Fruit fly (Drosophila melanogaster): ENCODE results near the gene r2d2.

The r2d2 gene

DNA sequence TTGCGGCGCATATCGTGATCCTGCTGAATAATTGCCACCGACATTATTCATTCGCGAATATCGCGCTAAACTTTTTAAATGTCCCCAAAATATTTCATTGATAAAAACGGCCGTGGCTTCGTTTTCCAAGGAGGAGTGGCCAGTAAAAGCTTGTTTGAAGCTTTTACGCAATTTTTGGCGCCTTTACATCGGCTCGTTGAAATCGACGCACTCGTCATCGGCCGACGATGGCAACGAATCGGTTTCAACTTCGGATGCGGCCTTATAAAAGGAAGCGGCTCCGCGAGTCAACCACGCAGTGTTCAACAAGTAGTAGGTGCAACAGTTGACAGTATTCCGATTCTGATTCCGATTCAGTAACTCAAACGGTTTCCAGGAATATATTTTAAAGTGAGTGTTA is 32.6 kb upstream of the r2d2 start, which contains the start of gene CG7191:
Gene CG7191, plus strand, starts transcription at position 301 of the 400 bp plus-strand sequence.
- TF ChIP-seq Ets98B (GFP tag; IDR thresholded peaks at IDR 0.05): no peak
- TF ChIP-seq CG4496 (GFP tag; IDR thresholded peaks at IDR 0.05): no peak
- TF ChIP-seq CG32121 (GFP tag; IDR thresholded peaks at IDR 0.05): no peak
- TF ChIP-seq rn (GFP tag; IDR thresholded peaks at IDR 0.05): no peak
- no peak for TF ChIP-seq D1 (tag; optimal IDR thresholded peaks at IDR 0.05)
- no peak for TF ChIP-seq CG13204 (GFP tag; optimal IDR thresholded peaks at IDR 0.05)
- TF ChIP-seq CG12605 (GFP tag; IDR thresholded peaks at IDR 0.05): no peak
- TF ChIP-seq CG14655 (GFP tag; optimal IDR thresholded peaks at IDR 0.05): no peak
- no peak for TF ChIP-seq fd96Ca (GFP tag; IDR thresholded peaks at IDR 0.05)

DNA sequence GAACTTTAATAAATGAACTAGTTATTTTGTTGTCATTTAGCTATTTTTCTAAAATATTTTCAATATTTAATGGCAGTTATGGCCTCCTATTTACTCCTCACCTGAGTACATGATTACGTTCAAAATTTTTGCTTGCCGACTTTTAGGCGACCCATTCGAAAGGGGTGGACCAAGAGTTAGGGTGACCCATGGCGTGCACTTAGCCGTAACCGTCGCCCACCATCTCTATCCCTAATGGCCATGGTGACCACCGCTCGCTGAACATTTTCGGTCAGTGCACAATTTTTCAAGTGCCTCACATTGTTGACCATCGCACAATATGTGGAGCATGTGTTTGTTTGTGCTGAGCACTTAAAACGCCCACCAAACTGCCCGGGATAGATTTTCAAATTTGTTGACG is 28.1 kb upstream of the r2d2 start:
- peak; percentile 81 for TF ChIP-seq CG8159 (tag; optimal IDR thresholded peaks at IDR 0.05)
- no peak for TF ChIP-seq CG13204 (GFP tag; optimal IDR thresholded peaks at IDR 0.05)
- no peak for TF ChIP-seq CG12605 (GFP tag; IDR thresholded peaks at IDR 0.05)
- no peak for TF ChIP-seq CG34367 (tag; optimal IDR thresholded peaks at IDR 0.05)

DNA sequence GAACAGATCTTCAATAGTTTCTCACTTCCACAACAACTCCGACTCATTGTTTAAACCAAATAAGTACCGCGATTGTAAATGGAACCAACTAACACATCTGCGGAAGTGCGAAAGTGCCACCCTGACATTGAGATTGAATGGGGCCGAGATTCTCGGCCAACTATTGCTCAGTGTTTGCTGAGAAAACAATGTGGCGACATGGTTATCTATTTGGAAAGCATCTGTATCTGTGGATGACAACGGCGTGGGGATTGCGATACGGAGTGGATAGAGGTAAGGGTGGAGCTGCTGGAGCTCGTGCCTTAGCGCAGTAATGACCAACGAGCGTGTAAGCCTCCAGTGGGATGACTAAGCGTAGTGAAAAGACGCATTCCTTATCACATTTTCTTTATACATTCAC is 24.7 kb upstream of the r2d2 start:
- no peak for TF ChIP-seq D1 (tag; optimal IDR thresholded peaks at IDR 0.05)
- TF ChIP-seq CG9948 (tag; optimal IDR thresholded peaks at IDR 0.05): no peak
- TF ChIP-seq CG32121 (GFP tag; IDR thresholded peaks at IDR 0.05): no peak
- TF ChIP-seq CG14655 (GFP tag; optimal IDR thresholded peaks at IDR 0.05): no peak
- no peak for TF ChIP-seq CG10348 (GFP tag; IDR thresholded peaks at IDR 0.05)
- no peak for TF ChIP-seq CG4496 (GFP tag; IDR thresholded peaks at IDR 0.05)
- TF ChIP-seq CG15710 (tag; optimal IDR thresholded peaks at IDR 0.05): no peak
- no peak for TF ChIP-seq gl (tag; optimal IDR thresholded peaks at IDR 0.05)
- TF ChIP-seq CG8159 (tag; optimal IDR thresholded peaks at IDR 0.05): no peak
- TF ChIP-seq CG13204 (GFP tag; optimal IDR thresholded peaks at IDR 0.05): no peak
- no peak for TF ChIP-seq CG8301 (tag; optimal IDR thresholded peaks at IDR 0.05)
- TF ChIP-seq EcR (GFP tag; optimal IDR thresholded peaks at IDR 0.05): no peak
- TF ChIP-seq Ets98B (GFP tag; IDR thresholded peaks at IDR 0.05): no peak
- TF ChIP-seq fd96Ca (GFP tag; IDR thresholded peaks at IDR 0.05): no peak
- TF ChIP-seq Pif1A (GFP tag; optimal IDR thresholded peaks at IDR 0.05): no peak

DNA sequence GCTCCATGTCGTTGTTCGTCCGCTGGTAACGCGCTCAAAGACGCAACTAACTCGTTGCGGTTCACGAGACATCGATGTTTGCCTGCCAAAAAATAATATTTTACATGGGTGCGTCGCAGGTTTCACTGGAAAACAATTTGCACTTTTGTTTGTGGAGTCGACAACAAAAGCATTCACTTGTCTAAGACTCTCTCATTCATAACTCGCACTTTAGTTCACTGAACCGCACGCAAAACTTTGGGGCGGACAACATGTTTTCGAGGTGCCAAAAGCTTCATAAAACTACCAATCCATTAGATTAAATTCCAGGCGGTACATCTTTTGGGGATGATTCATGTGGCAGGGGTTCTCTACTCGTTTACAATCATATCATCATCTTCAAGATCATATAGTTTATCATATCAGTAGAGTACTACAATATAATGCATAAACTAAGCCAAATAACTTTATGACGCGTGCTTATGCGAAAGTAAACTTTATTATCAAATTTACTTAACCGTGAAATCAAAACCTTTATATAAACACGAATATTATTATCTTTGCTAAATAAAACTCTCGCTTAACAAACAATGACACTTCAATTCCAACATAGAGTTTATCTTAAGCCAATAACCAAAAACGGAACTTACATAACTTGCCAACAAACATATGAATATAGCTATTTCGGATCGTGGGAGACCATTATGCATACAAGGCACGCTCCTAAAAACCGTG is 21.8 kb upstream of the r2d2 start, which contains the start of gene CG7179:
Gene CG7179, minus strand, starts transcription at position 51 of the 714 bp plus-strand sequence.
- no peak for TF ChIP-seq CG12605 (GFP tag; IDR thresholded peaks at IDR 0.05)
- TF ChIP-seq Pif1A (GFP tag; optimal IDR thresholded peaks at IDR 0.05): no peak
- TF ChIP-seq CG32121 (GFP tag; IDR thresholded peaks at IDR 0.05): no peak
- TF ChIP-seq CG10348 (GFP tag; IDR thresholded peaks at IDR 0.05): no peak
- TF ChIP-seq CG15710 (tag; optimal IDR thresholded peaks at IDR 0.05): no peak
- TF ChIP-seq CG13204 (GFP tag; optimal IDR thresholded peaks at IDR 0.05): no peak
- TF ChIP-seq CG4496 (GFP tag; IDR thresholded peaks at IDR 0.05): no peak
- no peak for TF ChIP-seq gl (tag; optimal IDR thresholded peaks at IDR 0.05)
- TF ChIP-seq D1 (tag; optimal IDR thresholded peaks at IDR 0.05): no peak
- no peak for TF ChIP-seq EcR (GFP tag; optimal IDR thresholded peaks at IDR 0.05)
- TF ChIP-seq CG8159 (tag; optimal IDR thresholded peaks at IDR 0.05): no peak
- TF ChIP-seq Pif1B (GFP tag; optimal IDR thresholded peaks at IDR 0.05): no peak
- TF ChIP-seq Snoo (tag; optimal IDR thresholded peaks at IDR 0.05): no peak
- no peak for TF ChIP-seq CG17806 (tag; optimal IDR thresholded peaks at IDR 0.05)
- TF ChIP-seq fd96Ca (GFP tag; IDR thresholded peaks at IDR 0.05): no peak
- no peak for TF ChIP-seq CG34367 (tag; optimal IDR thresholded peaks at IDR 0.05)
- TF ChIP-seq rn (GFP tag; IDR thresholded peaks at IDR 0.05): no peak

DNA sequence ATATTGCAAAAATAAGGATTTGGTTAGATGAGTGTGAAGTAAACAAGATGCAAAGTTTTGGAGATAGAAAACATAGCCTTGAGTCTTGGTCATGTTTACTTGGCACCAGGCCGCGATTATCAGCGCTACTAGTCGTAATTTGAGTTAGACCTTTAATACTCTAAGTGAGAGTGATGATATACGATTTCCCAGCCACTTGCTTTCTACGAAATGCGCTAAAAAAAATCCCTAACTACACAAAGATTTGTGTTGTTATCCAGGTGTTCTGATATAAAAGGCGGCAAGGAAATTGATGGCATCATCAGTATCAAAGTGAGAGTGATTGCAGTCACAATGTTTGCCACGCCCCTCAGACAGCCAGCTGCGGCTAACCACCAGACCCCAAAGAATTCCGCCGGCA is 20.2 kb upstream of the r2d2 start, which contains the start of gene Uro:
Gene Uro, plus strand, starts transcription at position 301 of the 400 bp plus-strand sequence.
- no peak for TF ChIP-seq CG12605 (GFP tag; IDR thresholded peaks at IDR 0.05)
- no peak for TF ChIP-seq CG17806 (tag; optimal IDR thresholded peaks at IDR 0.05)
- no peak for TF ChIP-seq rn (GFP tag; IDR thresholded peaks at IDR 0.05)
- no peak for TF ChIP-seq Pif1B (GFP tag; optimal IDR thresholded peaks at IDR 0.05)
- no peak for TF ChIP-seq CG8301 (tag; optimal IDR thresholded peaks at IDR 0.05)
- no peak for TF ChIP-seq CG14655 (GFP tag; optimal IDR thresholded peaks at IDR 0.05)
- no peak for TF ChIP-seq fd96Ca (GFP tag; IDR thresholded peaks at IDR 0.05)
- no peak for TF ChIP-seq CG15710 (tag; optimal IDR thresholded peaks at IDR 0.05)
- no peak for TF ChIP-seq EcR (GFP tag; optimal IDR thresholded peaks at IDR 0.05)
- TF ChIP-seq CG32121 (GFP tag; IDR thresholded peaks at IDR 0.05): no peak
- TF ChIP-seq CG4496 (GFP tag; IDR thresholded peaks at IDR 0.05): no peak
- no peak for TF ChIP-seq Snoo (tag; optimal IDR thresholded peaks at IDR 0.05)
- TF ChIP-seq D1 (tag; optimal IDR thresholded peaks at IDR 0.05): no peak
- no peak for TF ChIP-seq CG8159 (tag; optimal IDR thresholded peaks at IDR 0.05)
- no peak for TF ChIP-seq CG10348 (GFP tag; IDR thresholded peaks at IDR 0.05)
- TF ChIP-seq gl (tag; optimal IDR thresholded peaks at IDR 0.05): no peak
- TF ChIP-seq CG9948 (tag; optimal IDR thresholded peaks at IDR 0.05): no peak

DNA sequence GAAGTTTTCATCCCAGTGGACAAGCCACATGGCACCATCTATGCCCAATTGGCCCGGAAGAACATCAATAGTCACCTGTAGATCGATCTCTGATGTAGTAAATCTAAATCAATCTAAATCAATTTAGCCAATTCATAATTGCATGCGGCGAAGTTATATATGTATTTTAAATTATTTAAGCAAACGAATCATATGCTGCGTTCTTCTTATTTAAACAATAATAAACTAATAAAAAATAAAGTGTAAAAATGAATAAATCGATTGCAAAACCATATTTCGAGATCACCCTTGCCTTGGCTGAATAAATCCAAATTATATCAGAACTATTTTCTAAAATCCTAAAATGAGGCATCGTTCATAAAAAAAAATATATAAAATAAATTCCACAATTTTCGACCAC is 18.8 kb upstream of the r2d2 start, which contains the start of gene CG7164:
Gene CG7164, plus strand, starts transcription at position 301 of the 400 bp plus-strand sequence.
- TF ChIP-seq Pif1B (GFP tag; optimal IDR thresholded peaks at IDR 0.05) (no peak), CG10348 (GFP tag; IDR thresholded peaks at IDR 0.05) (no peak), rn (GFP tag; IDR thresholded peaks at IDR 0.05) (no peak), Pif1A (GFP tag; optimal IDR thresholded peaks at IDR 0.05) (no peak), Snoo (tag; optimal IDR thresholded peaks at IDR 0.05) (no peak), CG32121 (GFP tag; IDR thresholded peaks at IDR 0.05) (no peak), CG15710 (tag; optimal IDR thresholded peaks at IDR 0.05) (no peak), fd96Ca (GFP tag; IDR thresholded peaks at IDR 0.05) (no peak), CG4496 (GFP tag; IDR thresholded peaks at IDR 0.05) (no peak), Ets98B (GFP tag; IDR thresholded peaks at IDR 0.05) (no peak), CG13204 (GFP tag; optimal IDR thresholded peaks at IDR 0.05) (no peak), CG9948 (tag; optimal IDR thresholded peaks at IDR 0.05) (no peak), CG34367 (tag; optimal IDR thresholded peaks at IDR 0.05) (no peak), gl (tag; optimal IDR thresholded peaks at IDR 0.05) (no peak), CG8159 (tag; optimal IDR thresholded peaks at IDR 0.05) (no peak), EcR (GFP tag; optimal IDR thresholded peaks at IDR 0.05) (no peak), CG17806 (tag; optimal IDR thresholded peaks at IDR 0.05) (no peak), CG12605 (GFP tag; IDR thresholded peaks at IDR 0.05) (no peak), CG14655 (GFP tag; optimal IDR thresholded peaks at IDR 0.05) (no peak), D1 (tag; optimal IDR thresholded peaks at IDR 0.05) (no peak)
